Fruit fly (Drosophila melanogaster) whole organism: ENCODE data around the gene Cyp12a5.

Source experiments
- CG8478 ChIP-seq: fragments of >200 bp; optimal IDR thresholded peaks from 2 replicates; lab custom pipeline; 2018; ENCODE audit warnings: inconsistent platforms
- pan ChIP-seq: fragments of >200 bp; optimal IDR thresholded peaks from 2 replicates; lab custom pipeline; 2017
- psq ChIP-seq: fragments of >200 bp; optimal IDR thresholded peaks from 2 replicates; lab custom pipeline; 2017

DNA sequence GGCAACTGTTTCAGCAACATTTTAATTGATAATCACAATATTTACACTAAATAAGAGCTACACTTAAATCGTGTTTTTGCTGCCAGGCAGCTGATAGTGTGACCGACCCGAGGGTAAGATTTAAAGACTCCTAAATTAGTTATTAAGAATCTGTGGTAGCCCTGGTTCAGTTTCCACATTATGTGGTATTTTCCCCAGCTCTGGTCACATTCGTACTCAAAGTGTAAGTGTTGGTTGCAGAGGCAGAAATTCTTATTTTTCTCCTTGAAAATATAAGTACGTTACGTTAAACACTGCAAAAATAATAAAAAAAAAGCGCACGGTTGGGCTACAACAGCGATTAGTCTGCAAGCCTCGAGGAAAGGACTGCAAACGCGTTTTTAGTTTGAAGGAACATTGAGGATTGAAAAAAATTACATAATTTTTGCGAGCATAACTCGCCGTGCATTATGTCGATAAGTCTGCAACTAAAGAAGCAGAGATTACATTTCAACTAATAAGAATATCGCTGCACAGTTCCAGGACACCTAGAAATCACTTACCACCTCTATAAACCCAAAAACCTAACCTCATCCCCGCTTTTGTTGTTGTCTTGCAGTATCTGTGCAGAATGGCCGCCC is 37.5 kb upstream of the Cyp12a5 start, which contains the start of the genes mRpL55 and ATPsynD:
- no peak for TF ChIP-seq CG8478 (lab: Kevin White, UChicago)
- TF ChIP-seq pan (lab: Kevin White, UChicago): no peak
- no peak for TF ChIP-seq psq
